Worm (Caenorhabditis elegans): ENCODE data around the gene F02E11.2.

ce11 chrII:3284558-3284957 is 22.0 kb downstream of the F02E11.2 start, which contains the start of gene scl-15:
- TF ChIP-seq egl-27 (tag; optimal IDR thresholded peaks at IDR 0.05) (no peak), R02D3.7 (tag; optimal IDR thresholded peaks at IDR 0.05) (no peak)
